Worm (Caenorhabditis elegans): ENCODE results near the gene F28H7.8.

DNA sequence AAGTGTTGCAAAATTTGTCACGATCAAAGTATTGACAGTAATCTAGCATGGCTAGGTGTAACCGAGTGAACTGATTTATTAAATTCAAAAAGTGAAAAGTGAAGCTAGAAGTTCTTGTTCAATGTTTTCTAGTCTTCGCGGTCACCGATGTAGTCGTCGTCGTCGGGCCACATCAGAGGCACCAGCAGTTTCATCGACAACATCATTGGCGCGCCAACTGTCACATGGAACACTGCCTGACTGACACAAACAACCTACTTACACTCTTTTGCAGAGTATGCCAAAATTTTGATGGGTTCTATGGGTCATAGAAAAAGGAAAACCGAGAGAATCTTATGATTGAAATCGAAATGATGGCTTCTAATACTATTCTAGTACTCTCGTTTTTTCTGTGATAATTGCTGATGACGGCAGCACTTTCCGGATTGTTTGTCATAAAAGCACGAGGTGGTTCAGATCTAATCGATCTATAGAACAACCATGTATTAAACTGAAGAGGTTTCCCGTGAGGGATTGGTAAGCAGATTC, 33.3 kb upstream of the F28H7.8 start:
- TF ChIP-seq ces-1 (GFP tag; optimal IDR thresholded peaks at IDR 0.05) (no peak), unc-62 (GFP tag; optimal IDR thresholded peaks at IDR 0.05) (no peak), blmp-1 (tag; optimal IDR thresholded peaks at IDR 0.05) (no peak), elt-1 (tag; optimal IDR thresholded peaks at IDR 0.05; ENCODE audit: borderline replicate concordance, insufficient read depth) (no peak), ceh-39 (tag; optimal IDR thresholded peaks at IDR 0.05) (no peak), snpc-4 (tag; optimal IDR thresholded peaks at IDR 0.05) (no peak), sptf-1 (tag; optimal IDR thresholded peaks at IDR 0.05) (no peak), lin-13 (tag; optimal IDR thresholded peaks at IDR 0.05) (no peak), lsy-2 (tag; optimal IDR thresholded peaks at IDR 0.05) (no peak)
